Worm (Caenorhabditis elegans): ENCODE data around the gene C28H8.5.

DNA sequence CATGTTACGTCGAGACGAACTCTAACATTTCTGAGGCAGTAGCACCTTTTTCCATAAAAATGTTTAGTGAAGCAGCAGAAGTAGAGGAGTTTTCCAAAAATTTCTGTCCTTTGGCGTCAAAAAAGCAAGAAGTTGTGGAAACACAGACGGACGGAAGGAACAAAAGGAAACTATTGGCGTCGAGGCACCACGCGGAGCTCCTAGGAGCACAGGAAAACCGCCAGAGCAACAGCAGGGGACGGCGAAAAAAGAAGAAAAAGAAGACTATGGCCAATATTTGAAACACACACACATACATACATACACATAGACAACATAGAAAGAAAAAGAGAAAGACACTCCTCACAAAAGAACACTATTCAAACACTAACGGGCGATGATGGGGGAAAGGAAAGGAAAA is 41.2 kb upstream of the C28H8.5 start:
- TF ChIP-seq aly-2 (tag; optimal IDR thresholded peaks at IDR 0.05) = no peak
- TF ChIP-seq jun-1 (tag; optimal IDR thresholded peaks at IDR 0.05) = no peak
- TF ChIP-seq ztf-4 (tag; optimal IDR thresholded peaks at IDR 0.05) = no peak
- TF ChIP-seq unc-86 (tag; optimal IDR thresholded peaks at IDR 0.05) = no peak
- no peak for TF ChIP-seq snpc-4 (tag; optimal IDR thresholded peaks at IDR 0.05)
- TF ChIP-seq skn-1 (tag; optimal IDR thresholded peaks at IDR 0.05) = no peak
- TF ChIP-seq lin-13 (GFP tag; optimal IDR thresholded peaks at IDR 0.05) = no peak
- TF ChIP-seq mef-2 (tag; optimal IDR thresholded peaks at IDR 0.05) = no peak
- no peak for TF ChIP-seq aha-1 (tag; optimal IDR thresholded peaks at IDR 0.05)
- TF ChIP-seq egl-27 (tag; optimal IDR thresholded peaks at IDR 0.05) = no peak
- TF ChIP-seq nhr-77 (tag; optimal IDR thresholded peaks at IDR 0.05) = no peak
- no peak for TF ChIP-seq nhr-76 (tag; optimal IDR thresholded peaks at IDR 0.05)
- TF ChIP-seq hlh-17 (GFP tag; optimal IDR thresholded peaks at IDR 0.05; ENCODE audit: borderline replicate concordance) = no peak

All from whole organism, L1 larva.